Worm (Caenorhabditis elegans) whole organism, L1 larva: ENCODE data around the gene C33D9.13.

Source experiments
- ces-1 ChIP-seq: fragments of 150-350 bp; optimal IDR thresholded peaks from 2 replicates; lab custom pipeline; 2014; ENCODE audit warnings: missing biosample characterization, missing genetic modification reagents, missing genetic modification characterization
- efl-1 ChIP-seq, 4 experiments: fragments of 150-350 bp; optimal IDR thresholded peaks in 3 of 4; peaks in 1 of 4; 1 replicate in 1 of 4; 2 replicates in 3 of 4; lab custom pipeline; 2014; ENCODE audit warnings: missing biosample characterization in 2 of 4, missing genetic modification characterization in 2 of 4, missing genetic modification reagents in 2 of 4
- elt-3 ChIP-seq, 6 experiments: fragments of 150-350 bp in 1 of 6; sonication (generic microtip); optimal IDR thresholded peaks; 2 replicates each; lab custom pipeline; 2017 to 2018; ENCODE audit warnings: missing biosample characterization in 6 of 6, missing genetic modification characterization in 6 of 6, inconsistent platforms in 1 of 6
- fos-1 ChIP-seq: fragments of 150-350 bp; optimal IDR thresholded peaks from 2 replicates; lab custom pipeline; 2014; ENCODE audit warnings: missing biosample characterization, missing genetic modification characterization
- hpl-2 ChIP-seq: fragments of 150-350 bp; optimal IDR thresholded peaks from 2 replicates; lab custom pipeline; 2014; ENCODE audit warnings: missing biosample characterization, missing genetic modification reagents, missing genetic modification characterization
- lin-13 ChIP-seq: fragments of 150-350 bp; optimal IDR thresholded peaks from 2 replicates; lab custom pipeline; 2014; ENCODE audit warnings: missing biosample characterization, missing genetic modification reagents, missing genetic modification characterization
- lsy-2 ChIP-seq, 2 experiments: fragments of 150-350 bp; optimal IDR thresholded peaks; 2 replicates each; lab custom pipeline; 2014; ENCODE audit warnings: missing biosample characterization in 2 of 2, missing genetic modification characterization in 2 of 2
- mef-2 ChIP-seq: fragments of 150-350 bp; optimal IDR thresholded peaks from 2 replicates; lab custom pipeline; 2014; ENCODE audit warnings: missing biosample characterization, missing genetic modification characterization
- nhr-76 ChIP-seq: sonication (generic microtip); optimal IDR thresholded peaks from 2 replicates; lab custom pipeline; 2017; ENCODE audit warnings: missing biosample characterization, missing genetic modification characterization
- snpc-4 ChIP-seq: fragments of 150-350 bp; optimal IDR thresholded peaks from 2 replicates; lab custom pipeline; 2014; ENCODE audit warnings: missing biosample characterization, missing genetic modification characterization
- tbx-2 ChIP-seq: sonication (generic microtip); optimal IDR thresholded peaks from 2 replicates; lab custom pipeline; 2016; ENCODE audit warnings: missing genetic modification characterization, missing compliant biosample characterization
- unc-62 ChIP-seq: fragments of 150-350 bp; optimal IDR thresholded peaks from 2 replicates; lab custom pipeline; 2014; ENCODE audit warnings: missing biosample characterization, missing genetic modification reagents, missing genetic modification characterization
- vab-15 ChIP-seq: sonication (generic microtip); optimal IDR thresholded peaks from 2 replicates; lab custom pipeline; 2017; ENCODE audit warnings: missing genotype, mild to moderate bottlenecking, missing genetic modification characterization, missing compliant biosample characterization

ce11 chrIV:8784855-8785327 lies at the start of gene C33D9.13:
- TF ChIP-seq elt-3 (tag; optimal IDR thresholded peaks at IDR 0.05; lab: Kevin White, UChicago) (no peak), mef-2 (tag; lab: Kevin White, UChicago) (no peak), unc-62 (GFP tag; lab: Kevin White, UChicago) (no peak), lin-13 (GFP tag; lab: Kevin White, UChicago) (no peak), snpc-4 (no peak), efl-1 (optimal IDR thresholded peaks at IDR 0.05; lab: Kevin White, UChicago) (no peak), efl-1 (GFP tag; optimal IDR thresholded peaks at IDR 0.05 in 1 of 2; lab: Kevin White, UChicago) (no peak), nhr-76 (tag; lab: Kevin White, UChicago) (no peak), vab-15 (tag; lab: Kevin White, UChicago) (no peak), ces-1 (GFP tag; lab: Kevin White, UChicago) (no peak), hpl-2 (GFP tag; lab: Kevin White, UChicago) (no peak), tbx-2 (tag; lab: Kevin White, UChicago) (no peak), lsy-2 (tag; optimal IDR thresholded peaks at IDR 0.05; lab: Kevin White, UChicago) (no peak), fos-1 (tag; lab: Kevin White, UChicago) (no peak)
